Worm (Caenorhabditis elegans) whole organism, L3 larva: ENCODE results near the gene Y47D7A.13.

Source experiments
- ZK546.5 ChIP-seq: sonication (generic microtip); optimal IDR thresholded peaks from 2 replicates; lab custom pipeline; 2017; ENCODE audit warnings: missing biosample characterization, missing genetic modification characterization
- ceh-28 ChIP-seq: fragments of 150-350 bp; optimal IDR thresholded peaks from 2 replicates; lab custom pipeline; 2014; ENCODE audit warnings: missing biosample characterization, missing genetic modification reagents, missing genetic modification characterization
- ceh-82 ChIP-seq: fragments of 150-350 bp; optimal IDR thresholded peaks from 2 replicates; lab custom pipeline; 2014; ENCODE audit warnings: missing biosample characterization, missing genetic modification characterization
- elt-2 ChIP-seq: sonication (generic microtip); optimal IDR thresholded peaks from 2 replicates; lab custom pipeline; 2016; ENCODE audit warnings: missing genetic modification reagents, mild to moderate bottlenecking, missing genetic modification characterization, missing compliant biosample characterization
- nhr-76 ChIP-seq: fragments of 150-350 bp; sonication (generic microtip); optimal IDR thresholded peaks from 5 replicates; lab custom pipeline; 2014; ENCODE audit warnings: missing biosample characterization, missing genetic modification characterization
- nhr-77 ChIP-seq: fragments of 150-350 bp; optimal IDR thresholded peaks from 2 replicates; lab custom pipeline; 2014; ENCODE audit warnings: missing biosample characterization, missing genetic modification characterization
- pqm-1 ChIP-seq: fragments of 150-350 bp; optimal IDR thresholded peaks from 2 replicates; lab custom pipeline; 2017; ENCODE audit warnings: missing biosample characterization, missing genetic modification characterization, inconsistent platforms
- snpc-4 ChIP-seq: fragments of 150-350 bp; optimal IDR thresholded peaks from 2 replicates; lab custom pipeline; 2014; ENCODE audit warnings: missing biosample characterization, missing genetic modification characterization
- unc-62 ChIP-seq: fragments of 150-350 bp; sonication (generic microtip); optimal IDR thresholded peaks from 4 replicates; lab custom pipeline; 2014; ENCODE audit warnings: missing biosample characterization, missing genetic modification reagents, missing genetic modification characterization

ce11 chrV:4418116-4418515 is 17.6 kb downstream of the Y47D7A.13 start, which contains the start of gene Y47D7A.6:
- no peak for TF ChIP-seq elt-2
- TF ChIP-seq nhr-76 (tag; lab: Kevin White, UChicago): no peak
- TF ChIP-seq snpc-4: no peak
- no peak for TF ChIP-seq nhr-77 (tag; lab: Kevin White, UChicago)
- TF ChIP-seq ceh-82 (tag; lab: Kevin White, UChicago): no peak
- TF ChIP-seq pqm-1: no peak
- no peak for TF ChIP-seq ZK546.5 (tag; lab: Kevin White, UChicago)
- no peak for TF ChIP-seq unc-62 (GFP tag; lab: Kevin White, UChicago)
- TF ChIP-seq ceh-28 (tag; lab: Kevin White, UChicago): no peak
